Fruit fly (Drosophila melanogaster): ENCODE measurements around the gene aln.

- TF ChIP-seq CG8478 (optimal IDR thresholded peaks at IDR 0.05) (no peak), CTCF (optimal IDR thresholded peaks at IDR 0.05) (no peak)
Observed at dm6 chr3L:1005859-1006258, 12.1 kb downstream of the aln start.

Data from S2 (cell line).